Fruit fly (Drosophila melanogaster) whole organism, wandering third instar larva: ENCODE data around the gene spdi.

ENCODE experiments used
- Abd-B ChIP-seq: fragments of >200 bp; optimal IDR thresholded peaks from 2 replicates; lab custom pipeline; 2017; ENCODE audit warnings: missing biosample characterization, missing genetic modification characterization
- CG32264 ChIP-seq: fragments of 200-800 bp; sonication (Bioruptor generic); optimal IDR thresholded peaks from 2 replicates; lab custom pipeline; 2016; ENCODE audit warnings: missing biosample characterization, missing genetic modification characterization
- CG9705 ChIP-seq: fragments of 200-800 bp; sonication (Bioruptor generic); optimal IDR thresholded peaks from 2 replicates; lab custom pipeline; 2018; ENCODE audit warnings: missing biosample characterization, mild to moderate bottlenecking, missing genetic modification characterization
- CrebA ChIP-seq: fragments of 200-800 bp; sonication (Bioruptor generic); optimal IDR thresholded peaks from 2 replicates; lab custom pipeline; 2016; ENCODE audit warnings: missing biosample characterization, mild to moderate bottlenecking, missing genetic modification characterization, borderline replicate concordance
- Dfd ChIP-seq: fragments of >200 bp; optimal IDR thresholded peaks from 2 replicates; lab custom pipeline; 2017; ENCODE audit warnings: missing biosample characterization, missing genetic modification characterization
- GATAd ChIP-seq: sonication (Bioruptor generic); optimal IDR thresholded peaks from 2 replicates; lab custom pipeline; 2016; ENCODE audit warnings: missing biosample characterization, missing genetic modification characterization
- HLH106 ChIP-seq: fragments of 200-800 bp; optimal IDR thresholded peaks from 3 replicates; lab custom pipeline; 2019; ENCODE audit warnings: missing biosample characterization, mild to moderate bottlenecking, missing genetic modification characterization, moderate library complexity
- Hr78 ChIP-seq: fragments of >200 bp; optimal IDR thresholded peaks from 2 replicates; lab custom pipeline; 2017; ENCODE audit warnings: missing biosample characterization, missing genetic modification characterization
- Hr83 ChIP-seq: fragments of 200-300 bp; sonication (Bioruptor generic); optimal IDR thresholded peaks from 2 replicates; lab custom pipeline; 2016; ENCODE audit warnings: missing biosample characterization, mild to moderate bottlenecking, missing genetic modification characterization, moderate library complexity; ENCODE audit not compliant: poor library complexity, severe bottlenecking
- Jra ChIP-seq: sonication (Bioruptor generic); optimal IDR thresholded peaks from 2 replicates; lab custom pipeline; 2016; ENCODE audit warnings: missing biosample characterization, missing genetic modification characterization
- Myc ChIP-seq: fragments of >200 bp; optimal IDR thresholded peaks from 2 replicates; lab custom pipeline; 2017
- N ChIP-seq: fragments of >200 bp; optimal IDR thresholded peaks from 2 replicates; lab custom pipeline; 2018; ENCODE audit warnings: missing biosample characterization, missing external identifiers, missing genetic modification characterization
- OdsH ChIP-seq: fragments of 200-800 bp; sonication (Bioruptor generic); optimal IDR thresholded peaks from 2 replicates; lab custom pipeline; 2016; ENCODE audit warnings: missing biosample characterization, mild to moderate bottlenecking, missing genetic modification characterization
- Rel ChIP-seq, 2 experiments: fragments of 200-800 bp; sonication (Bioruptor generic) in 1 of 2; optimal IDR thresholded peaks; 2 replicates in 1 of 2; 3 replicates in 1 of 2; lab custom pipeline; 2016 to 2019; ENCODE audit warnings: mild to moderate bottlenecking in 2 of 2, missing biosample characterization in 2 of 2, missing genetic modification characterization in 2 of 2, moderate library complexity in 1 of 2
- Sp1 ChIP-seq: fragments of 200-800 bp; sonication (Bioruptor generic); optimal IDR thresholded peaks from 3 replicates; lab custom pipeline; 2019; ENCODE audit warnings: missing biosample characterization, mild to moderate bottlenecking, missing genetic modification characterization, moderate library complexity
- Vsx2 ChIP-seq: fragments of 200-300, 225-300 bp; sonication (Bioruptor generic); optimal IDR thresholded peaks from 2 replicates; lab custom pipeline; 2018; ENCODE audit warnings: missing biosample characterization, missing genetic modification characterization; ENCODE audit not compliant: partially characterized antibody
- br ChIP-seq: fragments of 200-800 bp; sonication (Bioruptor generic); optimal IDR thresholded peaks from 2 replicates; lab custom pipeline; 2016; ENCODE audit warnings: missing biosample characterization, missing genetic modification characterization
- brk ChIP-seq: fragments of 200-800 bp; sonication (Bioruptor generic); optimal IDR thresholded peaks from 2 replicates; lab custom pipeline; 2016; ENCODE audit warnings: missing biosample characterization, mild to moderate bottlenecking, missing genetic modification characterization
- dl ChIP-seq, 2 experiments: fragments of 175-275, 200-275 bp in 1 of 2; fragments of 200-275 bp in 1 of 2; sonication (Bioruptor generic); optimal IDR thresholded peaks; lab custom pipeline; 2018; ENCODE audit warnings: mild to moderate bottlenecking in 2 of 2, missing biosample characterization in 2 of 2, missing genetic modification characterization in 2 of 2, moderate library complexity in 2 of 2; ENCODE audit not compliant: partially characterized antibody in 2 of 2, insufficient read depth in 1 of 2
- dsf ChIP-seq: sonication (Bioruptor generic); optimal IDR thresholded peaks from 2 replicates; lab custom pipeline; 2016; ENCODE audit warnings: missing biosample characterization, missing genetic modification characterization, borderline replicate concordance
- ey ChIP-seq: fragments of 200-800 bp; sonication (Bioruptor generic); optimal IDR thresholded peaks from 2 replicates; lab custom pipeline; 2016; ENCODE audit warnings: missing biosample characterization, missing genetic modification characterization
- foxo ChIP-seq, 2 experiments: fragments of 200-800 bp; sonication (Bioruptor generic); optimal IDR thresholded peaks; 2 replicates in 1 of 2; 3 replicates in 1 of 2; lab custom pipeline; 2016 to 2017; ENCODE audit warnings: missing biosample characterization in 2 of 2, missing genetic modification characterization in 2 of 2
- fru ChIP-seq: fragments of 200-800 bp; sonication (Bioruptor generic); optimal IDR thresholded peaks from 3 replicates; lab custom pipeline; 2016; ENCODE audit warnings: missing biosample characterization, mild to moderate bottlenecking, missing genetic modification characterization
- h ChIP-seq: fragments of 200-800 bp; sonication (Bioruptor generic); optimal IDR thresholded peaks from 3 replicates; lab custom pipeline; 2016; ENCODE audit warnings: missing biosample characterization, mild to moderate bottlenecking, missing genetic modification characterization
- jim ChIP-seq: fragments of 175-275, 200-325 bp; sonication (Bioruptor generic); optimal IDR thresholded peaks from 2 replicates; lab custom pipeline; 2016; ENCODE audit warnings: missing biosample characterization, mild to moderate bottlenecking, missing genetic modification characterization
- psq ChIP-seq: fragments of 200-800 bp; sonication (Bioruptor generic); optimal IDR thresholded peaks from 3 replicates; lab custom pipeline; 2017; ENCODE audit warnings: missing biosample characterization, mild to moderate bottlenecking, missing genetic modification characterization, moderate library complexity
- rgr ChIP-seq: fragments of 200-800 bp; sonication (Bioruptor generic); optimal IDR thresholded peaks from 3 replicates; lab custom pipeline; 2016; ENCODE audit warnings: missing biosample characterization, mild to moderate bottlenecking, missing genetic modification characterization
- sage ChIP-seq: fragments of 200-800 bp; sonication (Bioruptor generic); optimal IDR thresholded peaks from 2 replicates; lab custom pipeline; 2016; ENCODE audit warnings: missing biosample characterization, mild to moderate bottlenecking, missing genetic modification characterization
- sv ChIP-seq: fragments of 200-800 bp; sonication (Bioruptor generic); optimal IDR thresholded peaks from 3 replicates; lab custom pipeline; 2016; ENCODE audit warnings: missing biosample characterization, missing genetic modification characterization
- tai ChIP-seq: sonication (Bioruptor generic); optimal IDR thresholded peaks from 2 replicates; lab custom pipeline; 2016; ENCODE audit warnings: missing biosample characterization, missing genetic modification characterization
- usp ChIP-seq: fragments of >200 bp; optimal IDR thresholded peaks from 2 replicates; lab custom pipeline; 2017; ENCODE audit warnings: missing biosample characterization, missing genetic modification characterization
- woc ChIP-seq: sonication (Bioruptor generic); optimal IDR thresholded peaks from 2 replicates; lab custom pipeline; 2016; ENCODE audit warnings: missing biosample characterization, mild to moderate bottlenecking, missing genetic modification characterization

The spdi gene

DNA sequence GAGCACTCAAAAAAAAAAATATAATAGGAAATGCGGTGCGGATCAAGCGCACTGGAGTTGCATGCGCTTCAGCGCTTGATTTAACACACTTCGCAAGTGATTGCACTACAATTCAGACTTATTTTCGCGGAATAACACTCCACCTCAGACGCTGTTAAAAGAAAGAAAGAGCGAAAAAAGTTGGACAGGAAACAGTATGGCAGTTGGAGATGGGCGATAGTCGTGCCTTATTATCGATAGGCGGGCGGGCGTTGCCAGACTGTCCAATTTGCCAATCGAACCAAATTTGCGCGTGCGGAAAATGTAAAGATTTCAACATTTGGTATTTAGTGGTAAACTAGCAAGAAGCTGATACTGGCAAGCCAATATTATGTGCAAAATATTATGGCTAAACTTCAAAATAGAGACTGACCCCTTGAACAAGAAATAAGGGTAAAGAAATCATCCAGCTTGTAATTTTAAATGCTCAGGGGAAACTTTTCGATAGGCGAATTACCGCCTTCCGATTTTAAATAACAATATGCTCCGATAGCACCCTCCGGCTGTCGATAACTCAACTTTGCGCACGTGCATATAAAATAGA is 9.3 kb upstream of the spdi start, which contains the start of the genes RpL36 and Mybbp1A (continued):
- no peak for TF ChIP-seq dl (GFP tag; optimal IDR thresholded peaks at IDR 0.05; lab: Kevin White, UChicago; ENCODE audit: insufficient read depth in 1 of 2, partially characterized antibody in 2 of 2)
- no peak for TF ChIP-seq tai (GFP tag; lab: Kevin White, UChicago)
- peak; percentile 69 for TF ChIP-seq OdsH (GFP tag; lab: Kevin White, UChicago)
- TF ChIP-seq rgr (GFP tag; lab: Kevin White, UChicago) = peak; percentile 82
- TF ChIP-seq HLH106 (tag; lab: Kevin White, UChicago) = peak; percentile 60
- TF ChIP-seq CrebA (GFP tag; lab: Kevin White, UChicago) = no peak
- TF ChIP-seq fru (GFP tag; lab: Kevin White, UChicago) = peak; percentile 66
- no peak for TF ChIP-seq Rel (GFP tag; optimal IDR thresholded peaks at IDR 0.05; lab: Kevin White, UChicago)
- TF ChIP-seq Rel (tag; optimal IDR thresholded peaks at IDR 0.05; lab: Kevin White, UChicago) = no peak
- no peak for TF ChIP-seq woc (GFP tag; lab: Kevin White, UChicago)
- no peak for TF ChIP-seq sage
- TF ChIP-seq jim (GFP tag; lab: Kevin White, UChicago) = no peak
- TF ChIP-seq h (GFP tag; lab: Kevin White, UChicago) = peak; percentile 71
- no peak for TF ChIP-seq Vsx2 (GFP tag; lab: Kevin White, UChicago)

dm6 chrX:625157-625627 is 5.2 kb upstream of the spdi start, which contains the start of the genes CG13364 and Hinfp:
TSS of gene CG13364 (minus strand) at chrX:625203.
TSS of gene Hinfp (plus strand) at chrX:625542.
- TF ChIP-seq Sp1 (GFP tag; lab: Kevin White, UChicago) = peak; percentile 13
- no peak for TF ChIP-seq ey (GFP tag; lab: Kevin White, UChicago)

DNA sequence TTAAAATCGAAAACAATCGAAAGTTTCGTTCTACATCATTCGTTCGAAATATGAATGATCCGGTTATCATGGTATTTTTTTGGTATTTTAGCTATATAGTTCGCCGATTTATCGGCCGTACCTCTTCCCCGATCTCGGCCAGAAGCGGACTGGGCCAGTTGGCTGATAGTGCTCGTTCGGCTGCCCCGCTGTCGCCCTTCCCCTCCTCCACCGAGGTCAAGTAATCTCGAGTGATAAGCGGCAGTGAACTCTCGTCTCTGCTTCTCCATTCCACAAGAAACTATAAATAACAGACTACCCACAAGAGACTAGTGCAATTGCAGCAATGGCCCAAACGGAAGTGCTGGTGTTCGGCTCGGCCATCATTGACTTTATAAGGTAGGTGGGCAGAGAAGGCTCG is 3.4 kb upstream of the spdi start, which contains the start of gene CG13369:
Gene CG13369, plus strand, starts transcription at position 112 of the 400 bp plus-strand sequence.
- no peak for TF ChIP-seq br (GFP tag; lab: Kevin White, UChicago)
- no peak for TF ChIP-seq usp (GFP tag; lab: Kevin White, UChicago)
- TF ChIP-seq dl (GFP tag; optimal IDR thresholded peaks at IDR 0.05; lab: Kevin White, UChicago; ENCODE audit: insufficient read depth in 1 of 2, partially characterized antibody in 2 of 2) = no peak
- TF ChIP-seq Abd-B (GFP tag; lab: Kevin White, UChicago) = no peak
- no peak for TF ChIP-seq Dfd (GFP tag; lab: Kevin White, UChicago)
- no peak for TF ChIP-seq foxo (GFP tag; optimal IDR thresholded peaks at IDR 0.05; lab: Kevin White, UChicago)
- no peak for TF ChIP-seq sv (GFP tag; lab: Kevin White, UChicago)
- no peak for TF ChIP-seq Jra (GFP tag; lab: Kevin White, UChicago)
- no peak for TF ChIP-seq Hr83 (GFP tag; lab: Kevin White, UChicago)
- no peak for TF ChIP-seq jim (GFP tag; lab: Kevin White, UChicago)
- TF ChIP-seq h (GFP tag; lab: Kevin White, UChicago) = no peak
- no peak for TF ChIP-seq Hr78 (GFP tag; lab: Kevin White, UChicago)
- TF ChIP-seq brk = no peak
- no peak for TF ChIP-seq sage

DNA sequence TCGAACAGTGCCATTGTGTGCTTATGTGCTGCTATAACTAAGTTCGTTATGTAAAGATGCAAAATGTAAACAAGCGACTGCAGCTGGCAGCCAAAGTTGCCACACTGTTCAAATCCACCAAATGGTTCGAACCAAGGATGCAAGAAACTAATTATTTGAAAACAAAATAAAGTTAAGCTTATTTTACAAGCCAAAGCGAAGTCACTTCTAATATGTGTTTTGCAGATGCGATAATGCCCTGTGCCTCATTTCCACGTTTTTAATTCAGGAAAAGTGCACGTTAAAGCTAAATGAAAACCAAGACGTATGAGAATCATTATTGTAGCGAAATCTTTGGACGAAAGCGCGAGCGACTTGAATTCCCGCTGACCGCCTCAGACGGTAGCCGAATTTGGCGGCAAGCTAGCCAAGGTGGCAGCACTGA is 1.1 kb upstream of the spdi start, which contains the start of the genes CG13365 and Vsp37A:
Gene CG13365, minus strand, starts transcription at position 84 of the 424 bp plus-strand sequence.
Gene Vsp37A, plus strand, starts transcription at position 399 of the 424 bp plus-strand sequence.
- TF ChIP-seq dsf (GFP tag; lab: Kevin White, UChicago) = peak; percentile 3
- peak; percentile 98 for TF ChIP-seq Myc (lab: Kevin White, UChicago)
- TF ChIP-seq CG32264 = no peak
- TF ChIP-seq foxo (GFP tag; optimal IDR thresholded peaks at IDR 0.05; lab: Kevin White, UChicago) = peak in 1 of 2 experiments; percentile 42
- TF ChIP-seq GATAd = peak; percentile 68
- TF ChIP-seq woc (GFP tag; lab: Kevin White, UChicago) = peak; percentile 84
- TF ChIP-seq h (GFP tag; lab: Kevin White, UChicago) = peak; percentile 51
- TF ChIP-seq Vsx2 (GFP tag; lab: Kevin White, UChicago) = no peak
- no peak for TF ChIP-seq jim (GFP tag; lab: Kevin White, UChicago)
- no peak for TF ChIP-seq N (GFP tag; lab: Kevin White, UChicago)
- no peak for TF ChIP-seq OdsH (GFP tag; lab: Kevin White, UChicago)
- TF ChIP-seq HLH106 (tag; lab: Kevin White, UChicago) = peak; percentile 60
- TF ChIP-seq Jra (GFP tag; lab: Kevin White, UChicago) = peak; percentile 62
- peak; percentile 41 for TF ChIP-seq ey (GFP tag; lab: Kevin White, UChicago)
- TF ChIP-seq Hr83 (GFP tag; lab: Kevin White, UChicago) = peak; percentile 26
- TF ChIP-seq psq (GFP tag; lab: Kevin White, UChicago) = peak; percentile 15
- TF ChIP-seq CG9705 (GFP tag; lab: Kevin White, UChicago) = peak; percentile 46
- TF ChIP-seq sv (GFP tag; lab: Kevin White, UChicago) = peak; percentile 33
- TF ChIP-seq fru (GFP tag; lab: Kevin White, UChicago) = peak; percentile 43
- TF ChIP-seq br (GFP tag; lab: Kevin White, UChicago) = peak; percentile 42
- TF ChIP-seq Abd-B (GFP tag; lab: Kevin White, UChicago) = no peak
- no peak for TF ChIP-seq Rel (GFP tag; optimal IDR thresholded peaks at IDR 0.05; lab: Kevin White, UChicago)
- peak; percentile 5 for TF ChIP-seq Rel (tag; optimal IDR thresholded peaks at IDR 0.05; lab: Kevin White, UChicago)
- TF ChIP-seq Sp1 (GFP tag; lab: Kevin White, UChicago) = peak; percentile 58
- TF ChIP-seq Dfd (GFP tag; lab: Kevin White, UChicago) = no peak
- TF ChIP-seq, all 38 proteins: peak for 17
